Worm (Caenorhabditis elegans) whole organism, L3 larva: ENCODE results near the gene F14E5.8.

Experiments
- nhr-28 ChIP-seq: fragments of 150-350 bp; optimal IDR thresholded peaks from 2 replicates; lab custom pipeline; 2014; ENCODE audit warnings: missing biosample characterization, missing genetic modification characterization
- nhr-76 ChIP-seq: fragments of 150-350 bp; sonication (generic microtip); optimal IDR thresholded peaks from 5 replicates; lab custom pipeline; 2014; ENCODE audit warnings: missing biosample characterization, missing genetic modification characterization
- nhr-77 ChIP-seq: fragments of 150-350 bp; optimal IDR thresholded peaks from 2 replicates; lab custom pipeline; 2014; ENCODE audit warnings: missing biosample characterization, missing genetic modification characterization
- pha-4 ChIP-seq: fragments of 150-350 bp; optimal IDR thresholded peaks from 2 replicates; lab custom pipeline; 2014; ENCODE audit warnings: missing biosample characterization, missing genetic modification reagents, missing genetic modification characterization

DNA sequence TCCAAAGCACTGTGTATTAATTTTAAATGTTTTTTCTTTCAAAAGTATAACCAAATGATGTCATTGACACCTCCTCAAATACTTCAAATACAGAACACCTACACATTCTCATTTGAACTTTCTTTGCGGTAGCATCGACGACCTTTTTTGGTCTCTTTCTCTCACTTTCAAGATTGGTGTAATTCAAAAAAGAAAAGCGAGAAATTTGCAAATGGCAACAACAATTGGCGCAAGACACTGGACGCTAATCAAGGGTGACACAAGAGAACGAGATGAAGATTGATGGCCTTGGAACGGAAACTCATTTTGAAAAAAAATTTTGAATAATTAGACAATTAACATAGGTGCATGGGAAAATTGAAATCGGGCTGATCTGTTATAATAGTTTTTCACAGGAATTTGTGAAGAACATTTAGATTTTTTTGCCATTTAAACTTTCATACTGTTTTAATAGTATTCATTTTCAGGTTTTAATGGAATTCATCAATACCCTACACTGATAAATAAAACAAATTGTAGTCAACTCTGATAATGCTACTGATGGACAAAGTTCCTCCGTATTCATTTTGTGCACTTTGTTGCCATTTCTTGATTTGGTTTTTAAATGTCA, 2.7 kb upstream of the F14E5.8 start, which contains the start of gene fdgt-2:
- TF ChIP-seq nhr-76 (tag; lab: Kevin White, UChicago) = no peak
- no peak for TF ChIP-seq nhr-77 (tag; lab: Kevin White, UChicago)
- no peak for TF ChIP-seq nhr-28 (tag; lab: Kevin White, UChicago)
- no peak for TF ChIP-seq pha-4 (tag; lab: Kevin White, UChicago)
